Fruit fly (Drosophila melanogaster) whole organism, embryonic: ENCODE data around the gene Jon99Fii.

Experiments
- Adf1 ChIP-seq: fragments of 200-800 bp; sonication (Bioruptor generic); IDR thresholded peaks from 2 replicates; pipeline ENCODE4 v1.3.6; 2022; ENCODE audit warnings: missing biosample characterization, missing genetic modification characterization
- CG10979 ChIP-seq: fragments of 200-800 bp; sonication (Bioruptor generic); optimal IDR thresholded peaks from 2 replicates; lab custom pipeline; 2018; ENCODE audit warnings: missing biosample characterization, mild to moderate bottlenecking, missing genetic modification characterization, moderate library complexity
- CG11247 ChIP-seq: fragments of 200-800 bp; sonication (Bioruptor generic); IDR thresholded peaks from 2 replicates; pipeline ENCODE4 v1.3.6; 2022; ENCODE audit warnings: missing biosample characterization, missing genetic modification characterization
- CG14667 ChIP-seq: fragments of 200-800 bp; sonication (Bioruptor generic); IDR thresholded peaks from 2 replicates; pipeline ENCODE4 v1.3.6; 2022; ENCODE audit warnings: missing biosample characterization, missing genetic modification characterization
- CG15514 ChIP-seq: fragments of 200-800 bp; sonication (Bioruptor generic); optimal IDR thresholded peaks from 3 replicates; lab custom pipeline; 2017; ENCODE audit warnings: missing biosample characterization, missing genetic modification characterization, mild to moderate bottlenecking, moderate library complexity, missing genetic modification reagents
- CG15601 ChIP-seq: fragments of 200-800 bp; sonication (Bioruptor generic); optimal IDR thresholded peaks from 3 replicates; lab custom pipeline; 2019; ENCODE audit warnings: missing biosample characterization, mild to moderate bottlenecking, missing genetic modification characterization, moderate library complexity
- CG17612 ChIP-seq: fragments of 200-800 bp; sonication (Bioruptor generic); IDR thresholded peaks from 2 replicates; pipeline ENCODE4 v1.3.6; 2022; ENCODE audit warnings: missing biosample characterization, missing genetic modification characterization
- CG1792 ChIP-seq: fragments of 200-800 bp; sonication (Bioruptor generic); optimal IDR thresholded peaks from 2 replicates; lab custom pipeline; 2016; ENCODE audit warnings: missing biosample characterization, missing genetic modification characterization
- CG18262 ChIP-seq: fragments of 200-800 bp; optimal IDR thresholded peaks from 3 replicates; lab custom pipeline; 2019; ENCODE audit warnings: missing biosample characterization, mild to moderate bottlenecking, missing genetic modification characterization, moderate library complexity
- CG1832 ChIP-seq: fragments of 200-800 bp; sonication (Bioruptor generic); optimal IDR thresholded peaks from 2 replicates; lab custom pipeline; 2017; ENCODE audit warnings: missing biosample characterization, mild to moderate bottlenecking, missing genetic modification characterization, inconsistent platforms
- CG18476 ChIP-seq: fragments of 200-800 bp; sonication (Bioruptor generic); optimal IDR thresholded peaks from 2 replicates; lab custom pipeline; 2016; ENCODE audit warnings: missing biosample characterization, mild to moderate bottlenecking, missing genetic modification characterization
- CG18764 ChIP-seq: fragments of 200-800 bp; sonication (Bioruptor generic); optimal IDR thresholded peaks from 3 replicates; lab custom pipeline; 2016; ENCODE audit warnings: missing biosample characterization, missing genetic modification characterization
- CG2875 ChIP-seq: fragments of 200-800 bp; sonication (Bioruptor generic); optimal IDR thresholded peaks from 2 replicates; lab custom pipeline; 2017; ENCODE audit warnings: missing biosample characterization, mild to moderate bottlenecking, missing genetic modification characterization, missing genetic modification reagents
- CG2889 ChIP-seq: fragments of 200-800 bp; sonication (Bioruptor generic); IDR thresholded peaks from 3 replicates; pipeline ENCODE4 v1.3.6; 2022; ENCODE audit warnings: missing biosample characterization, missing genetic modification characterization
- CG30403 ChIP-seq: fragments of 200-800 bp; sonication (Bioruptor generic); optimal IDR thresholded peaks from 3 replicates; lab custom pipeline; 2016; ENCODE audit warnings: missing biosample characterization, missing genetic modification characterization
- CG33557 ChIP-seq: fragments of 200-800 bp; sonication (Bioruptor generic); optimal IDR thresholded peaks from 2 replicates; lab custom pipeline; 2019; ENCODE audit warnings: missing biosample characterization, mild to moderate bottlenecking, missing genetic modification characterization, moderate library complexity
- CG34422 ChIP-seq: fragments of 200-800 bp; sonication (Bioruptor generic); IDR thresholded peaks from 3 replicates; pipeline ENCODE4 v1.3.6; 2022; ENCODE audit warnings: missing biosample characterization, missing genetic modification characterization
- CG4282 ChIP-seq: fragments of 200-800 bp; sonication (Bioruptor generic); optimal IDR thresholded peaks from 2 replicates; lab custom pipeline; 2016; ENCODE audit warnings: missing biosample characterization, missing genetic modification characterization
- CG5245 ChIP-seq: fragments of 200-800 bp; sonication (Bioruptor generic); optimal IDR thresholded peaks from 3 replicates; lab custom pipeline; 2016; ENCODE audit warnings: missing biosample characterization, missing genetic modification characterization
- CG6813 ChIP-seq: fragments of 200-800 bp; sonication (Bioruptor generic); optimal IDR thresholded peaks from 2 replicates; lab custom pipeline; 2017; ENCODE audit warnings: missing biosample characterization, missing genetic modification characterization, mild to moderate bottlenecking, moderate library complexity, missing genetic modification reagents
- CG6854 ChIP-seq: fragments of 200-800 bp; sonication (Bioruptor generic); optimal IDR thresholded peaks from 3 replicates; lab custom pipeline; 2017; ENCODE audit warnings: missing biosample characterization, mild to moderate bottlenecking, missing genetic modification characterization
- CG8944 ChIP-seq: fragments of 200-800 bp; sonication (Bioruptor generic); optimal IDR thresholded peaks from 3 replicates; lab custom pipeline; 2016; ENCODE audit warnings: missing biosample characterization, missing genetic modification characterization
- Camta ChIP-seq: fragments of 200-800 bp; sonication (Bioruptor generic); optimal IDR thresholded peaks from 2 replicates; lab custom pipeline; 2016; ENCODE audit warnings: missing biosample characterization, missing genetic modification characterization
- Chrac-16 ChIP-seq: fragments of 200-800 bp; sonication (Bioruptor generic); optimal IDR thresholded peaks from 3 replicates; lab custom pipeline; 2016; ENCODE audit warnings: missing biosample characterization, missing genetic modification characterization
- CoRest ChIP-seq: fragments of 200-800 bp; sonication (Bioruptor generic); optimal IDR thresholded peaks from 3 replicates; lab custom pipeline; 2018; ENCODE audit warnings: missing biosample characterization, mild to moderate bottlenecking, missing genetic modification characterization, moderate library complexity
- CrebB ChIP-seq: fragments of 200-800 bp; sonication (Bioruptor generic); optimal IDR thresholded peaks from 3 replicates; lab custom pipeline; 2018; ENCODE audit warnings: missing biosample characterization, mild to moderate bottlenecking, missing genetic modification characterization
- Dad ChIP-seq: fragments of 200-800 bp; sonication (Bioruptor generic); optimal IDR thresholded peaks from 3 replicates; lab custom pipeline; 2016; ENCODE audit warnings: missing biosample characterization, missing genetic modification characterization
- Dbx ChIP-seq: fragments of 200-800 bp; sonication (Bioruptor generic); IDR thresholded peaks from 3 replicates; pipeline ENCODE4 v1.3.6; 2022; ENCODE audit warnings: missing biosample characterization, missing genetic modification characterization
- Opbp ChIP-seq: fragments of 200-800 bp; sonication (Bioruptor generic); IDR thresholded peaks from 3 replicates; pipeline ENCODE4 v1.3.6; 2022; ENCODE audit warnings: missing biosample characterization, missing genetic modification characterization; ENCODE audit not compliant: partially characterized antibody
- Ptx1 ChIP-seq: fragments of 200-800 bp; sonication (Bioruptor generic); IDR thresholded peaks from 2 replicates; pipeline ENCODE4 v1.3.6; 2022; ENCODE audit warnings: missing biosample characterization, missing genetic modification characterization
- ac ChIP-seq: fragments of 200-800 bp; sonication (Bioruptor generic); optimal IDR thresholded peaks from 3 replicates; lab custom pipeline; 2017; ENCODE audit warnings: missing biosample characterization, mild to moderate bottlenecking, missing genetic modification characterization
- cas ChIP-seq: fragments of 200-800 bp; sonication (Bioruptor generic); IDR thresholded peaks from 2 replicates; pipeline ENCODE4 v1.3.6; 2022; ENCODE audit warnings: missing biosample characterization, missing genetic modification characterization
- hbn ChIP-seq: fragments of 200-800 bp; sonication (Bioruptor generic); IDR thresholded peaks from 2 replicates; pipeline ENCODE4 v1.3.6; 2022; ENCODE audit warnings: missing biosample characterization, missing genetic modification characterization; ENCODE audit not compliant: partially characterized antibody
- lmd ChIP-seq: fragments of 200-800 bp; sonication (Bioruptor generic); IDR thresholded peaks from 2 replicates; pipeline ENCODE4 v1.3.6; 2022; ENCODE audit warnings: missing biosample characterization, missing genetic modification characterization
- lov ChIP-seq, 2 experiments: fragments of 200-800 bp in 1 of 2; fragments of >200 bp in 1 of 2; sonication (Bioruptor generic) in 1 of 2; IDR thresholded peaks in 1 of 2; optimal IDR thresholded peaks in 1 of 2; 2 replicates in 1 of 2; 3 replicates in 1 of 2; pipeline versions ENCODE4 v1.3.6 to Lab custom; 2017 to 2022; ENCODE audit warnings: missing biosample characterization in 1 of 2, missing genetic modification characterization in 1 of 2
- nerfin-1 ChIP-seq: fragments of 200-800 bp; sonication (Bioruptor generic); optimal IDR thresholded peaks from 3 replicates; lab custom pipeline; 2019; ENCODE audit warnings: missing biosample characterization, mild to moderate bottlenecking, missing genetic modification characterization, moderate library complexity
- nmo ChIP-seq: fragments of 200-800 bp; sonication (Bioruptor generic); optimal IDR thresholded peaks from 2 replicates; lab custom pipeline; 2018; ENCODE audit warnings: missing biosample characterization, mild to moderate bottlenecking, missing genetic modification characterization, moderate library complexity
- onecut ChIP-seq: fragments of 200-800 bp; sonication (Bioruptor generic); IDR thresholded peaks from 2 replicates; pipeline ENCODE4 v1.3.6; 2022; ENCODE audit warnings: missing biosample characterization, missing genetic modification characterization
- otp ChIP-seq: fragments of 200-800 bp; sonication (Bioruptor generic); IDR thresholded peaks from 3 replicates; pipeline ENCODE4, ENCODE4 v1.3.6; 2022; ENCODE audit warnings: missing biosample characterization, missing genetic modification characterization
- peb ChIP-seq: fragments of 200-800 bp; sonication (Bioruptor generic); IDR thresholded peaks from 2 replicates; pipeline ENCODE4 v1.3.6; 2022; ENCODE audit warnings: missing biosample characterization, missing genetic modification characterization
- pum ChIP-seq: fragments of 200-800 bp; sonication (Bioruptor generic); optimal IDR thresholded peaks from 2 replicates; lab custom pipeline; 2016; ENCODE audit warnings: missing biosample characterization, missing genetic modification characterization
- repo ChIP-seq: fragments of 200-800 bp; sonication (Bioruptor generic); optimal IDR thresholded peaks from 2 replicates; lab custom pipeline; 2016; ENCODE audit warnings: missing biosample characterization, missing genetic modification characterization
- sc ChIP-seq, 3 experiments: fragments of >200 bp in 2 of 3; fragments of 200-800 bp in 1 of 3; sonication (Bioruptor generic) in 1 of 3; optimal IDR thresholded peaks; 2 replicates in 2 of 3; 3 replicates in 1 of 3; lab custom pipeline; 2017; ENCODE audit warnings: mild to moderate bottlenecking in 1 of 3, missing biosample characterization in 1 of 3, missing genetic modification characterization in 1 of 3, missing genetic modification reagents in 1 of 3
- scrt ChIP-seq: fragments of 200-800 bp; sonication (Bioruptor generic); optimal IDR thresholded peaks from 2 replicates; lab custom pipeline; 2018; ENCODE audit warnings: missing biosample characterization, mild to moderate bottlenecking, missing genetic modification characterization, moderate library complexity
- seq ChIP-seq: fragments of 200-800 bp; sonication (Bioruptor generic); IDR thresholded peaks from 2 replicates; pipeline ENCODE4 v1.3.6; 2022; ENCODE audit warnings: missing biosample characterization, missing genetic modification characterization
- ssp ChIP-seq: fragments of 200-800 bp; sonication (Bioruptor generic); IDR thresholded peaks from 2 replicates; pipeline ENCODE4 v1.3.6; 2022; ENCODE audit warnings: missing biosample characterization, missing genetic modification characterization
- tna ChIP-seq: fragments of 200-800 bp; sonication (Bioruptor generic); IDR thresholded peaks from 2 replicates; pipeline ENCODE4 v1.3.6; 2022; ENCODE audit warnings: missing biosample characterization, missing genetic modification characterization; ENCODE audit not compliant: partially characterized antibody
- z ChIP-seq: fragments of 200-800 bp; sonication (Bioruptor generic); IDR thresholded peaks from 3 replicates; pipeline ENCODE4 v1.3.6; 2022; ENCODE audit warnings: missing biosample characterization, missing genetic modification characterization
- zfh2 ChIP-seq: fragments of 200-800 bp; sonication (Bioruptor generic); optimal IDR thresholded peaks from 2 replicates; lab custom pipeline; 2016; ENCODE audit warnings: missing biosample characterization, missing genetic modification characterization

Jon99Fii gene

DNA sequence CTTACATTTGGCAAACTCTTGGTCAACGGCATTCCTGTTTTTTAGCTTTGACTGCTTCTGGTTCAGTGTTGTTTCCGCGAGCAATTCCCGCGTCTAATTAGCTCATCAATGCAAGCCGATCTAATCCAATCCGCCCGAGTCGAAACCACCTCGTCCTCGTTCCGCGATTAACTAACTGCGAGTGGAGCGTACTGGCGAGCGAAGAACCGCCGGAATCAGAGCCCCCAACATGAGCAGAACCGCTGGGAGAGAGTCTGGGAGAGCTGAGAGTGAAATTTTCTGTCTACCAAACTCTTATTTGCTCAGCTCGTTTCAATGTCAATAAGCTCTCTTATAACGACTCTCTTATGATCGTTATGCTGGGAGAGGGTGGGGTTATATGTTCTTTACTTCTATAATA lies 37.5 kb downstream of the Jon99Fii start (continued):
- peak; percentile 86 for TF ChIP-seq CrebB (tag; lab: Kevin White, UChicago)
- peak; percentile 90 for TF ChIP-seq seq (GFP tag; lab: Robert Waterston, UW)
- TF ChIP-seq CG11247 (GFP tag; lab: Robert Waterston, UW) = peak; percentile 91
- peak; percentile 31; the same call in 1 of the 2 replicates for TF ChIP-seq lmd (GFP tag; lab: Robert Waterston, UW)
- TF ChIP-seq CG2889 = no peak
- no peak for TF ChIP-seq nmo (GFP tag; lab: Kevin White, UChicago)
- TF ChIP-seq CG17612 (GFP tag; lab: Robert Waterston, UW) = peak; percentile 72
- TF ChIP-seq hbn (GFP tag; lab: Robert Waterston, UW) = peak; percentile 41; the same call in 1 of the 2 replicates
- TF ChIP-seq pum (GFP tag; lab: Kevin White, UChicago) = peak; percentile 38
- peak; percentile 29; the same call in 1 of the 2 replicates for TF ChIP-seq Ptx1 (GFP tag; lab: Robert Waterston, UW)
- TF ChIP-seq CG18262 (tag; lab: Kevin White, UChicago) = no peak
- no peak for TF ChIP-seq CoRest
- peak; percentile 62 for TF ChIP-seq scrt (GFP tag; lab: Kevin White, UChicago)
- TF ChIP-seq Chrac-16 (GFP tag; lab: Kevin White, UChicago) = no peak
- peak; percentile 81 for TF ChIP-seq z (GFP tag; lab: Robert Waterston, UW)
- TF ChIP-seq CG10979 (tag; lab: Kevin White, UChicago) = no peak
- no peak for TF ChIP-seq sc (optimal IDR thresholded peaks at IDR 0.05; lab: Kevin White, UChicago)
- TF ChIP-seq sc (GFP tag; optimal IDR thresholded peaks at IDR 0.05; lab: Kevin White, UChicago) = peak; percentile 83
- 0 out of 3 replicates have a peak, but pooled peaks have one; percentile 26 for TF ChIP-seq otp (GFP tag; lab: Robert Waterston, UW)
- no peak for TF ChIP-seq Opbp
- peak; percentile 23 for TF ChIP-seq CG1832 (GFP tag; lab: Kevin White, UChicago)
- TF ChIP-seq onecut (GFP tag; lab: Robert Waterston, UW) = peak; percentile 65
- TF ChIP-seq CG34422 = peak; percentile 68; the same call in 1 of the 3 replicates
- TF ChIP-seq repo (GFP tag; lab: Kevin White, UChicago) = peak; percentile 85
- TF ChIP-seq CG5245 (GFP tag; lab: Kevin White, UChicago) = peak; percentile 70
- TF ChIP-seq ssp (GFP tag; lab: Robert Waterston, UW) = peak; percentile 35; the same call in 1 of the 2 replicates
- TF ChIP-seq CG18764 (GFP tag; lab: Kevin White, UChicago) = peak; percentile 81
- no peak for TF ChIP-seq CG14667
- TF ChIP-seq nerfin-1 (tag; lab: Kevin White, UChicago) = peak; percentile 47
- TF ChIP-seq CG15601 = no peak
- peak; percentile 75 for TF ChIP-seq CG15514 (GFP tag; lab: Kevin White, UChicago)
- TF ChIP-seq Adf1 (GFP tag; lab: Robert Waterston, UW) = peak; percentile 65; the same call in 1 of the 2 replicates
- peak; percentile 57 for TF ChIP-seq ac (GFP tag; lab: Kevin White, UChicago)
- no peak for TF ChIP-seq tna (GFP tag; lab: Robert Waterston, UW)
- peak; percentile 78 for TF ChIP-seq CG33557 (GFP tag; lab: Kevin White, UChicago)
- TF ChIP-seq peb = peak; percentile 62; the same call in 1 of the 2 replicates
- peak; percentile 68; the same call in 1 of the 2 replicates for TF ChIP-seq cas (GFP tag; lab: Robert Waterston, UW)
- TF ChIP-seq zfh2 = peak; percentile 49
- peak; percentile 89 for TF ChIP-seq CG2875 (GFP tag; lab: Kevin White, UChicago)
- peak; percentile 78 for TF ChIP-seq Camta (GFP tag; lab: Kevin White, UChicago)
- peak; percentile 90 for TF ChIP-seq CG1792
- peak; percentile 83 for TF ChIP-seq CG6854 (GFP tag; lab: Kevin White, UChicago)
- peak; percentile 94 for TF ChIP-seq Dbx (GFP tag; lab: Robert Waterston, UW)
- peak; percentile 88 for TF ChIP-seq CG18476
- TF ChIP-seq Dad (GFP tag; lab: Kevin White, UChicago) = peak; percentile 54
- peak; percentile 5 for TF ChIP-seq CG4282 (GFP tag; lab: Kevin White, UChicago)
- peak; percentile 74 for TF ChIP-seq CG8944 (GFP tag; lab: Kevin White, UChicago)
- peak; percentile 89 for TF ChIP-seq CG6813 (GFP tag; lab: Kevin White, UChicago)
- no peak for TF ChIP-seq CG30403 (GFP tag; lab: Kevin White, UChicago)
- no peak for TF ChIP-seq lov (optimal IDR thresholded peaks at IDR 0.05; lab: Kevin White, UChicago)
- TF ChIP-seq lov (GFP tag; IDR thresholded peaks at IDR 0.05; lab: Robert Waterston, UW) = peak; percentile 90
